Fruit fly (Drosophila melanogaster): ENCODE results near the gene CG7183.

dm6 chr3R:18227385-18227784 is 6.9 kb upstream of the CG7183 start:
- TF ChIP-seq ttk (optimal IDR thresholded peaks at IDR 0.05) = no peak
- TF ChIP-seq h (optimal IDR thresholded peaks at IDR 0.05) = no peak
- no peak for TF ChIP-seq psq (optimal IDR thresholded peaks at IDR 0.05)
- TF ChIP-seq insv (optimal IDR thresholded peaks at IDR 0.05) = no peak
